Worm (Caenorhabditis elegans) whole organism, L4 larva: ENCODE data around the gene srd-1.

ENCODE experiments used
- dmd-9 ChIP-seq: fragments of 200-800 bp; sonication (Bioruptor generic); IDR thresholded peaks from 2 replicates; pipeline ENCODE4 v1.3.6; 2022; ENCODE audit warnings: missing genetic modification reagents, missing genetic modification characterization, missing compliant biosample characterization
- nhr-77 ChIP-seq: fragments of 150-350 bp; optimal IDR thresholded peaks from 2 replicates; lab custom pipeline; 2014; ENCODE audit warnings: missing biosample characterization, missing genetic modification characterization
- pha-4 ChIP-seq, 2 experiments: fragments of 150-350 bp in 1 of 2; fragments of 200-800 bp in 1 of 2; sonication (Bioruptor generic) in 1 of 2; IDR thresholded peaks in 1 of 2; optimal IDR thresholded peaks in 1 of 2; 2 replicates each; pipeline versions ENCODE4 v1.3.6 to Lab custom; 2014 to 2022; ENCODE audit warnings: missing genetic modification characterization in 2 of 2, missing genetic modification reagents in 2 of 2, missing biosample characterization in 1 of 2, missing compliant biosample characterization in 1 of 2
- rbr-2 ChIP-seq: sonication (generic microtip); optimal IDR thresholded peaks from 2 replicates; lab custom pipeline; 2016; ENCODE audit warnings: missing genotype, missing genetic modification characterization, missing compliant biosample characterization

DNA sequence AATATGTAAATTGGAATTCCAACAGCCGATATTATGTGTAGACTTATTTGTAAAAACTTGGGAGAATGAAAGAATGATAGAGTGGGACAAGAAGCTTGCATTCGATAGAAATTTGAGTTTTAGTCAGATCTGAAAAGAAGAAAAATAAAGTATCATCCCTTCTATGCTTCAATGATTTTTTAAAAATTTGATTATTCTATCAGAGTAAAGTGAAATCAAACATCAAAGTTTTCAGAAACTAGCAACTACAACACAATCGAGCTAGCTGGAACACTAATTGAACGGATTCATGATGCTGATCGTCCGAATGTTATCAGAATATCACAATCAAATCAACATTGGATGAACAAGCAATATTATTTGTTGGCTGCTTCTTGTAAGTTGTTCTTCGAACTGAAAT lies 44.5 kb upstream of the srd-1 start, which contains the start of gene srh-135:
- TF ChIP-seq dmd-9 (GFP tag; lab: Robert Waterston, UW) (no peak), pha-4 (GFP tag; IDR thresholded peaks at IDR 0.05; lab: Robert Waterston, UW) (no peak), pha-4 (tag; optimal IDR thresholded peaks at IDR 0.05; lab: Kevin White, UChicago) (no peak), rbr-2 (no peak), nhr-77 (tag; lab: Kevin White, UChicago) (no peak)
